Fruit fly (Drosophila melanogaster) whole organism, adult: ENCODE data around the gene CYLD.

Source experiments
- CG11617 ChIP-seq: fragments of 200-800 bp; sonication (Bioruptor generic); optimal IDR thresholded peaks from 2 replicates; lab custom pipeline; 2017; ENCODE audit warnings: mild to moderate bottlenecking, missing biosample characterization, missing genetic modification reagents, missing genetic modification characterization
- CG12768 ChIP-seq: fragments of 200-800 bp; sonication (Bioruptor generic); optimal IDR thresholded peaks from 2 replicates; lab custom pipeline; 2017; ENCODE audit warnings: missing biosample characterization, missing genetic modification characterization, mild to moderate bottlenecking, moderate library complexity, missing genetic modification reagents
- CG14711 ChIP-seq: fragments of 200-800 bp; sonication (Bioruptor generic); optimal IDR thresholded peaks from 2 replicates; lab custom pipeline; 2018; ENCODE audit warnings: missing biosample characterization, mild to moderate bottlenecking, missing genetic modification characterization, moderate library complexity
- CG1620 ChIP-seq: fragments of 200-800 bp; sonication (Bioruptor generic); optimal IDR thresholded peaks from 2 replicates; lab custom pipeline; 2016; ENCODE audit warnings: missing biosample characterization, missing genetic modification characterization
- CG33017 ChIP-seq: fragments of 200-800 bp; sonication (Bioruptor generic); optimal IDR thresholded peaks from 2 replicates; lab custom pipeline; 2018; ENCODE audit warnings: missing biosample characterization, mild to moderate bottlenecking, missing genetic modification characterization, moderate library complexity
- CG5204 ChIP-seq: fragments of 200-800 bp; sonication (Bioruptor generic); optimal IDR thresholded peaks from 2 replicates; lab custom pipeline; 2016; ENCODE audit warnings: missing biosample characterization, missing genetic modification characterization
- CG7045 ChIP-seq: fragments of 200-800 bp; sonication (Bioruptor generic); optimal IDR thresholded peaks from 2 replicates; lab custom pipeline; 2017; ENCODE audit warnings: missing biosample characterization, mild to moderate bottlenecking, missing genetic modification characterization
- CG7101 ChIP-seq: fragments of 200-800 bp; sonication (Bioruptor generic); optimal IDR thresholded peaks from 2 replicates; lab custom pipeline; 2018; ENCODE audit warnings: missing biosample characterization, mild to moderate bottlenecking, missing genetic modification characterization, moderate library complexity
- Clk ChIP-seq: fragments of 200-800 bp; sonication (Bioruptor generic); optimal IDR thresholded peaks from 2 replicates; lab custom pipeline; 2017; ENCODE audit warnings: missing biosample characterization, missing genetic modification characterization
- Crg-1 ChIP-seq: fragments of 200-800 bp; sonication (Bioruptor generic); optimal IDR thresholded peaks from 2 replicates; lab custom pipeline; 2016; ENCODE audit warnings: missing biosample characterization, missing genetic modification characterization
- Hr96 ChIP-seq: fragments of 200-800 bp; sonication (Bioruptor generic); optimal IDR thresholded peaks from 2 replicates; lab custom pipeline; 2016; ENCODE audit warnings: missing biosample characterization, missing genetic modification characterization
- Mnt ChIP-seq: fragments of 200-800 bp; sonication (Bioruptor generic); optimal IDR thresholded peaks from 2 replicates; lab custom pipeline; 2016; ENCODE audit warnings: missing biosample characterization, mild to moderate bottlenecking, missing genetic modification characterization
- bab1 ChIP-seq: fragments of 200-800 bp; sonication (Bioruptor generic); optimal IDR thresholded peaks from 3 replicates; lab custom pipeline; 2019; ENCODE audit warnings: missing biosample characterization, mild to moderate bottlenecking, missing genetic modification characterization, moderate library complexity
- cic ChIP-seq: fragments of 200-800 bp; sonication (Bioruptor generic); optimal IDR thresholded peaks from 2 replicates; lab custom pipeline; 2017; ENCODE audit warnings: missing biosample characterization, mild to moderate bottlenecking, missing genetic modification characterization, moderate library complexity
- cnc ChIP-seq, 2 experiments: fragments of >200 bp; optimal IDR thresholded peaks; 2 replicates each; lab custom pipeline; 2017
- kay ChIP-seq: fragments of 200-800 bp; sonication (Bioruptor generic); peaks from one replicate; lab custom pipeline; 2016; ENCODE audit warnings: missing biosample characterization, missing genetic modification characterization, borderline replicate concordance
- ovo ChIP-seq: fragments of 200-800 bp; sonication (Bioruptor generic); optimal IDR thresholded peaks from 2 replicates; lab custom pipeline; 2016; ENCODE audit warnings: missing biosample characterization, missing genetic modification characterization
- pad ChIP-seq: fragments of 200-800 bp; sonication (Bioruptor generic); optimal IDR thresholded peaks from 3 replicates; lab custom pipeline; 2017; ENCODE audit warnings: missing biosample characterization, missing genetic modification characterization, mild to moderate bottlenecking, moderate library complexity, missing genetic modification reagents
- tj ChIP-seq: fragments of 200-800 bp; sonication (Bioruptor generic); optimal IDR thresholded peaks from 3 replicates; lab custom pipeline; 2017; ENCODE audit warnings: missing biosample characterization, mild to moderate bottlenecking, missing genetic modification characterization, moderate library complexity
- toe ChIP-seq: fragments of 200-800 bp; sonication (Bioruptor generic); optimal IDR thresholded peaks from 2 replicates; lab custom pipeline; 2016; ENCODE audit warnings: missing biosample characterization, missing genetic modification characterization

The CYLD gene

DNA sequence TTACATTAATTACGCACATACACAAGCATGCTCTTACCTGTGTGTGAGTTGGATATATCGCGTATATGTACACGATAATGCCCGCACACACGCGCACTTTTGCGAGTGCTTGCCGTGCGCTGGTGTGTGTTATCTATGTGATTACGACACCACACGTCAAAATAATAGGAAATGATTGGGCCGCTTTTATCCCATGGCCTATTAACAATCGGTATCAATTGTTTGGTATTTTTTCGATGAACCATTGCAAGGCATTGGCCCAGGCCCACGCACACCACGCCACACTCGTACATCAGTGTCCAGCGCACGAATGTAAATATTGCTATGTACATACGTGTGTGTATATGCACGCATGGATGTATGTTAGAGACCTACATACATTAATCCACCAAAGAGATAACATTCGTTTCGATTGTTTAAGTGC, 35.2 kb upstream of the CYLD start:
- peak; percentile 68 for TF ChIP-seq CG11617
- TF ChIP-seq CG12768 (GFP tag; lab: Kevin White, UChicago): peak; percentile 85
- no peak for TF ChIP-seq cnc (optimal IDR thresholded peaks at IDR 0.05; lab: Kevin White, UChicago)
- peak; percentile 45 for TF ChIP-seq ovo
- peak; percentile 55 for TF ChIP-seq CG7101 (tag; lab: Kevin White, UChicago)
- peak; percentile 62 for TF ChIP-seq bab1
- peak; percentile 43 for TF ChIP-seq CG14711
- TF ChIP-seq kay (GFP tag; lab: Kevin White, UChicago): peak; percentile 98
- peak; percentile 61 for TF ChIP-seq Crg-1
- no peak for TF ChIP-seq CG5204
- no peak for TF ChIP-seq toe (GFP tag; lab: Kevin White, UChicago)
- TF ChIP-seq CG33017: peak; percentile 56
- peak; percentile 28 for TF ChIP-seq CG1620 (GFP tag; lab: Kevin White, UChicago)
- peak; percentile 59 for TF ChIP-seq Clk (GFP tag; lab: Kevin White, UChicago)
- TF ChIP-seq cic (GFP tag; lab: Kevin White, UChicago): peak; percentile 87
- TF ChIP-seq Hr96 (GFP tag; lab: Kevin White, UChicago): no peak
- peak; percentile 44 for TF ChIP-seq pad
- peak; percentile 62 for TF ChIP-seq CG7045 (GFP tag; lab: Kevin White, UChicago)
- peak; percentile 85 for TF ChIP-seq Mnt (GFP tag; lab: Kevin White, UChicago)
- TF ChIP-seq tj (GFP tag; lab: Kevin White, UChicago): peak; percentile 73

- no peak for TF ChIP-seq CG1620 (GFP tag; lab: Kevin White, UChicago)
- TF ChIP-seq ovo: no peak
- no peak for TF ChIP-seq Hr96 (GFP tag; lab: Kevin White, UChicago)
- no peak for TF ChIP-seq CG12768 (GFP tag; lab: Kevin White, UChicago)
- no peak for TF ChIP-seq CG5204
- TF ChIP-seq CG33017: no peak
Observed at dm6 chr2L:10334213-10334612, 34.6 kb upstream of the CYLD start.

DNA sequence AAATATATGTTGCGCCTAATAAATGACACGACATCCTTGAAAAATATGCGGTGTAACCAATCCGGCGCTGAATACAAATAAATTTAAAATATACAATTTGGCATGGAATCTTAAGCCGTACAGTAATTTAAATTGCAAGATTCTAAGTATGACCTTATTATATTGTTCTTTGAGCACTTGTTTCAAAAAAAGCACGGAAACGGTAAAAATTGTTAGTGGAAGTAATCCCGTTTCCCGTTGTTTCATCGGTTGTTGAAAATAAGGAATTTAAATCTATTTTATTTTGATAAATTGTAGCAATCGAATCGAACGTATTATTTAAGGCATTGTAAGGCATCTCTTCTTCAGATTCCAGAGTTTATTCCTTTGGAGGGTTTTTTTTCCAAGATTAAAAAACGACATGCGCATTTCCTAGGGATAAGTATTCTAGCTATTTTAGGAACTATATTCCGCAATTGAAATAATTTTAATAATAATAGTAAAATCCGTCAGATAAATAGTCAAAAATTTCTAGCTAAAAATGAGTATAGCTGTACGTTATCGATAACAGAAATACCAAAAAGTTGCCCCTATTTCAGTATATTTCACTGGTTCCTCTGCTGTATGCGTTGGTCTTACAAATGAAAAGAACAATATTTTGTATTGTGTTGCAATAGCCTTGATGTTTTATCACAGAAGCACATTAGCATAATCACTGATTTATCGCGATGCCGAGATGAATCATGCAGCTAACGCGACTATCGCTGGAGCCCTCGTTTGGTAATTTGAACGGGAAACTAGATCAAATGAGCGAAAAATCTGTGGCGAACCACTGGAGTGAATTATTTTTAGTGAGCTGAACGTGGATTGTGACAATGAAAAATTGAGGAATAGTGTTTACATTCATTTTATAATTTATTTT, 33.7 kb upstream of the CYLD start, which contains the start of gene GATAd:
GATAd (plus strand) TSS at position 644 of the 901 bp plus-strand sequence.
- TF ChIP-seq CG14711 (no peak), kay (GFP tag; lab: Kevin White, UChicago) (peak; percentile 98), tj (GFP tag; lab: Kevin White, UChicago) (no peak), bab1 (peak; percentile 41), pad (peak; percentile 38), CG7045 (GFP tag; lab: Kevin White, UChicago) (no peak), cic (GFP tag; lab: Kevin White, UChicago) (no peak), Crg-1 (no peak), Mnt (GFP tag; lab: Kevin White, UChicago) (peak; percentile 23), CG11617 (no peak), CG7101 (tag; lab: Kevin White, UChicago) (peak; percentile 8), ovo (no peak), CG12768 (GFP tag; lab: Kevin White, UChicago) (peak; percentile 15), Hr96 (GFP tag; lab: Kevin White, UChicago) (no peak), CG33017 (peak; percentile 30), CG1620 (GFP tag; lab: Kevin White, UChicago) (no peak), CG5204 (no peak), cnc (optimal IDR thresholded peaks at IDR 0.05; lab: Kevin White, UChicago) (no peak), Clk (GFP tag; lab: Kevin White, UChicago) (no peak), toe (GFP tag; lab: Kevin White, UChicago) (no peak)

DNA sequence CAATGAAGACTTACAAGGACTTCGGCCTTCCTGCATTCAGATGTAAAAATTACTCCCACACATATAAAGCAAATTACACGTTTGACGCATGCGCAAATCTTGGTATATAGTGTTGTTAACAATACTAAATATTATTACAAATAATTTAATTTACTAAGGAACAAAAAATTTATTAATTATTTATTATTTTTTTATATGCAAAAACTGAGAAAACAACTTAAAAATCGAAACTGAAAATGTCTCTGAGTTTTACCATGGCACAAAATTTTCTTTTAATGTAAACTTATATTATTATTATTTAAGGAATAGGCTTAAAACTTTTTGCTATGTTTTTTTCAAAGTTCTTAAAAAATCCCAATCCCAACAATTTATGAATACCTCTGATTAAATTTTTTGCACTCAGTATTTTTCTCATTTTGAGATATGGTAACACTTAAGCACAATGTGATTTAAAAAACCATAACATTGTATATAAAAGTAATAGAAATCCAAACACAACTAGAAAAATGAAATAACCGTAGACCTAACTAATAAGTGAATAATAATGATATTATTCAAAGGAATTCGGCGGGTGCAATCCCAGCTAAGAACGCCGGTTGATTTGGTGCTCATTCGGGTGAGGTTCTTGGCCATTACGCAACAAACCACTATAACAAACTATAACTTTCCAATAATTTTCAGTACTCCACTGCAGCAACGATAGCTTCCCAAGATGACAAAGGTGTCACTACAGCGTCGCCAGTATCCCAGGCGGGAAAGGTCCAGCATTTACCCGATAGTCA, 31.6 kb upstream of the CYLD start, which contains the start of the genes Schip1 and Cox10:
Schip1 (minus strand) TSS at position 51 of the 782 bp plus-strand sequence.
Cox10 (plus strand) TSS at position 406 of the 782 bp plus-strand sequence.
- TF ChIP-seq CG11617 (no peak), cnc (optimal IDR thresholded peaks at IDR 0.05; lab: Kevin White, UChicago) (no peak), kay (GFP tag; lab: Kevin White, UChicago) (peak; percentile 0), CG5204 (no peak), Mnt (GFP tag; lab: Kevin White, UChicago) (peak; percentile 10), pad (no peak), CG12768 (GFP tag; lab: Kevin White, UChicago) (no peak), Clk (GFP tag; lab: Kevin White, UChicago) (no peak), tj (GFP tag; lab: Kevin White, UChicago) (no peak), toe (GFP tag; lab: Kevin White, UChicago) (no peak), ovo (no peak), CG1620 (GFP tag; lab: Kevin White, UChicago) (no peak), CG33017 (peak; percentile 40), CG7045 (GFP tag; lab: Kevin White, UChicago) (no peak), bab1 (no peak), Crg-1 (no peak), CG14711 (peak; percentile 26), cic (GFP tag; lab: Kevin White, UChicago) (no peak), Hr96 (GFP tag; lab: Kevin White, UChicago) (no peak), CG7101 (tag; lab: Kevin White, UChicago) (peak; percentile 44)

dm6 chr2L:10327790-10328189, 28.1 kb upstream of the CYLD start, which contains the start of gene RnrL:
Gene RnrL, minus strand, starts transcription at chr2L:10327943.
- no peak for TF ChIP-seq CG1620 (GFP tag; lab: Kevin White, UChicago)
- peak; percentile 82 for TF ChIP-seq kay (GFP tag; lab: Kevin White, UChicago)
